Worm (Caenorhabditis elegans): ENCODE measurements around the gene C44B11.6.

The C44B11.6 gene

ce11 chrIII:3152848-3153247, at the start of gene C44B11.6:
Gene C44B11.6 (plus strand): TSS chrIII:3153148.
- TF ChIP-seq nhr-84 (tag; optimal IDR thresholded peaks at IDR 0.05) (no peak), nhr-47 (tag; optimal IDR thresholded peaks at IDR 0.05) (no peak), fos-1 (tag; optimal IDR thresholded peaks at IDR 0.05) (no peak), nhr-11 (tag; optimal IDR thresholded peaks at IDR 0.05) (no peak), alr-1 (tag; optimal IDR thresholded peaks at IDR 0.05; ENCODE audit: borderline replicate concordance) (no peak), ztf-4 (tag; optimal IDR thresholded peaks at IDR 0.05) (no peak), ztf-11 (tag; optimal IDR thresholded peaks at IDR 0.05) (no peak), unc-62 (GFP tag; optimal IDR thresholded peaks at IDR 0.05) (no peak), rnt-1 (tag; optimal IDR thresholded peaks at IDR 0.05) (no peak), nhr-20 (tag; optimal IDR thresholded peaks at IDR 0.05) (no peak), unc-86 (tag; optimal IDR thresholded peaks at IDR 0.05) (no peak), hlh-4 (tag; optimal IDR thresholded peaks at IDR 0.05) (no peak)

DNA sequence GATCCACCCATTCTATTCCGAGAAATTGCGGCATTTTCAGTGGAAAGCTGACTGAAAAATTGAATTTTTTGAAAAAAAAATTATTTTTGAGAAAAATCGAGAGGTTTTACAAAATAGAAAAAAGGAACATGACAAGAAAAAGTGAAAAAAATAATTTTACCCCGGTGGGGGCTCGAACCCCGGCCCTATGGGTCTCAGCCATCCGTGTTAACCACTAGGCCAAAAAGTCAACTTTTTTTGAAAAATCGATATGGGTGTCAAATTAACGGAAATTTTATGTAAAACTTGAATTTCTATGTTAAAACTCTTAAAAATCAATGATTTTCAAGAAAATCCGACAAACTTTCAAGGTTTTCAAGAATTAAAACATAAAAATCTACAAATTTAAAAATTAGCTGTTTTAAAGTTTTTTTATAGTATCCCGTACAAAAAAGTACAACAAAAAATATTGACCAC, 49.0 kb upstream of the C44B11.6 start, which contains the start of gene Y53G8B.2:
TSS of gene Y53G8B.2 (minus strand) at position 51 of the 456 bp plus-strand sequence.
- TF ChIP-seq Y116A8C.19 (tag; optimal IDR thresholded peaks at IDR 0.05; ENCODE audit: borderline replicate concordance) = no peak
- TF ChIP-seq snpc-4 (tag; optimal IDR thresholded peaks at IDR 0.05) = no peak
- no peak for TF ChIP-seq elt-3 (tag; optimal IDR thresholded peaks at IDR 0.05)
- TF ChIP-seq C04F5.9 (tag; optimal IDR thresholded peaks at IDR 0.05) = no peak
- TF ChIP-seq ceh-90 (tag; optimal IDR thresholded peaks at IDR 0.05) = no peak
- TF ChIP-seq zip-4 (GFP tag; optimal IDR thresholded peaks at IDR 0.05) = no peak
- TF ChIP-seq nhr-84 (tag; optimal IDR thresholded peaks at IDR 0.05) = no peak
- no peak for TF ChIP-seq vab-15 (tag; optimal IDR thresholded peaks at IDR 0.05)
- TF ChIP-seq xbp-1 (tag; optimal IDR thresholded peaks at IDR 0.05) = no peak
- no peak for TF ChIP-seq unc-130 (tag; optimal IDR thresholded peaks at IDR 0.05)

DNA sequence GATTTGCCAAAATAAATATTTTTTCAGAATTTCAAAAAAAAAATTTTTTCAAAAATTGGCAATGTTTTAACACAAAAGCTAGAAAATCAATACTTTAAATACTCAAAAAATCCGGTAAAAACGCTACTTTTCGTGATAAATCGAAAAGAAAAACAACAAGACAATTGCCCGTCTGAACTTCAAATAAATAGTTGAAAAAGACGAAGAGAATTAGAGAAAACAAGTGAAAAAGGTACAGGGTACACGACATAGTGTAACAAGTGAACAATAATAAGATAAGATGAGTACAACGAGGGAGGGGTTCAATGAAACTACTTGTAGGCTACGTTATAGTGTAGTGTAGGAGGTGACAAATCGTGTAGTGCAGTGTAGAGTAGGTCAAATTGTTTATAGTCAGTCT, 48.4 kb upstream of the C44B11.6 start:
- no peak for TF ChIP-seq swsn-7 (tag; optimal IDR thresholded peaks at IDR 0.05)
- peak; percentile 59 for TF ChIP-seq nhr-85 (tag)
- TF ChIP-seq C04F5.9 (tag; optimal IDR thresholded peaks at IDR 0.05) = no peak
- peak; percentile 39 for TF ChIP-seq blmp-1 (tag; optimal IDR thresholded peaks at IDR 0.05)
- no peak for TF ChIP-seq sptf-1 (tag; optimal IDR thresholded peaks at IDR 0.05)
- no peak for TF ChIP-seq rnt-1 (tag; optimal IDR thresholded peaks at IDR 0.05)
- no peak for TF ChIP-seq ets-5 (GFP tag; IDR thresholded peaks at IDR 0.05)
- peak in 1 of 2 experiments; percentile 2 for TF ChIP-seq lin-35 (GFP tag; optimal IDR thresholded peaks at IDR 0.05)
- TF ChIP-seq pag-3 (tag; optimal IDR thresholded peaks at IDR 0.05; ENCODE audit: borderline replicate concordance, insufficient read depth) = no peak
- TF ChIP-seq snu-23 (GFP tag; optimal IDR thresholded peaks at IDR 0.05) = peak; percentile 5
- TF ChIP-seq lsy-2 (tag; optimal IDR thresholded peaks at IDR 0.05) = peak in 1 of 2 experiments; percentile 37
- no peak for TF ChIP-seq F16B12.6 (tag; optimal IDR thresholded peaks at IDR 0.05)
- TF ChIP-seq ztf-11 (tag; optimal IDR thresholded peaks at IDR 0.05) = no peak
- TF ChIP-seq nhr-76 (tag; optimal IDR thresholded peaks at IDR 0.05) = no peak
- TF ChIP-seq efl-3 (GFP tag; optimal IDR thresholded peaks at IDR 0.05) = no peak
- TF ChIP-seq nhr-11 (tag; optimal IDR thresholded peaks at IDR 0.05) = peak; percentile 53
- TF ChIP-seq hlh-17 (GFP tag; optimal IDR thresholded peaks at IDR 0.05; ENCODE audit: borderline replicate concordance) = no peak
- peak in 1 of 6 experiments; percentile 24 for TF ChIP-seq elt-3 (tag; optimal IDR thresholded peaks at IDR 0.05)
- no peak for TF ChIP-seq tlp-1 (tag; optimal IDR thresholded peaks at IDR 0.05)
- TF ChIP-seq lin-14 (GFP tag; optimal IDR thresholded peaks at IDR 0.05) = peak; percentile 46

- TF ChIP-seq unc-62 (GFP tag; optimal IDR thresholded peaks at IDR 0.05) (no peak), efl-1 (optimal IDR thresholded peaks at IDR 0.05) (no peak), efl-1 (GFP tag; optimal IDR thresholded peaks at IDR 0.05 in 1 of 2) (peak in 1 of 2 experiments; percentile 81)
These were observed 47.7 kb upstream of the C44B11.6 start for ce11 chrIII:3105212-3105611.

Data from whole organism, L1 larva.